Worm (Caenorhabditis elegans): ENCODE measurements around the gene frpr-8.
A peak's percentile ranks its signal among the peaks of the same experiment; 100 is the strongest.

- TF ChIP-seq rnt-1 (tag; optimal IDR thresholded peaks at IDR 0.05) (peak; percentile 42), nhr-28 (tag; optimal IDR thresholded peaks at IDR 0.05) (no peak), xbp-1 (tag; optimal IDR thresholded peaks at IDR 0.05) (no peak)
These were observed 47.1 kb upstream of the frpr-8 start for ce11 chrX:8650535-8650934.
